Fruit fly (Drosophila melanogaster): ENCODE results near the gene pzg.

The pzg gene

dm6 chr3L:21239999-21240509 lies 45.8 kb upstream of the pzg start (continued):
- peak; percentile 75 for TF ChIP-seq Nf-YB (GFP tag; optimal IDR thresholded peaks at IDR 0.05)
- TF ChIP-seq zf30C (GFP tag; optimal IDR thresholded peaks at IDR 0.05): no peak
- TF ChIP-seq CG15601 (tag; optimal IDR thresholded peaks at IDR 0.05): no peak
- TF ChIP-seq her (GFP tag; optimal IDR thresholded peaks at IDR 0.05): peak; percentile 13
- TF ChIP-seq Awh (GFP tag; IDR thresholded peaks at IDR 0.05): peak; percentile 36; the same call in 1 of the 2 replicates
- TF ChIP-seq Adf1 (GFP tag; IDR thresholded peaks at IDR 0.05): peak; percentile 100
- peak; percentile 17; the same call in 1 of the 2 replicates for TF ChIP-seq stc (GFP tag; IDR thresholded peaks at IDR 0.05)
- TF ChIP-seq fru (optimal IDR thresholded peaks at IDR 0.05): no peak
- no peak for TF ChIP-seq Mrtf (GFP tag; IDR thresholded peaks at IDR 0.05)
- TF ChIP-seq CG12769 (tag; optimal IDR thresholded peaks at IDR 0.05): peak; percentile 60
- 0 out of 3 replicates have a peak, but pooled peaks have one; percentile 7 for TF ChIP-seq CG11695 (GFP tag; IDR thresholded peaks at IDR 0.05)
- no peak for TF ChIP-seq CG4424 (GFP tag; optimal IDR thresholded peaks at IDR 0.05)
- no peak for TF ChIP-seq hkb (optimal IDR thresholded peaks at IDR 0.05)
- TF ChIP-seq hkb (GFP tag; IDR thresholded peaks at IDR 0.05): peak; percentile 40; the same call in 1 of the 2 replicates
- peak; percentile 3 for TF ChIP-seq Asciz (GFP tag; optimal IDR thresholded peaks at IDR 0.05)
- no peak for TF ChIP-seq Taf1 (GFP tag; IDR thresholded peaks at IDR 0.05)
- peak; percentile 25 for TF ChIP-seq odd (GFP tag; optimal IDR thresholded peaks at IDR 0.05)
- peak; percentile 29 for TF ChIP-seq CG2875 (GFP tag; optimal IDR thresholded peaks at IDR 0.05)
- TF ChIP-seq CG1024 (GFP tag; IDR thresholded peaks at IDR 0.05): no peak
- peak; percentile 33; the same call in 1 of the 2 replicates for TF ChIP-seq Drgx (GFP tag; IDR thresholded peaks at IDR 0.05)
- TF ChIP-seq CG13287 (GFP tag; IDR thresholded peaks at IDR 0.05; ENCODE audit: partially characterized antibody): peak; percentile 71
- TF ChIP-seq Vsx1 (GFP tag; optimal IDR thresholded peaks at IDR 0.05): peak; percentile 5
- TF ChIP-seq CG14014 (GFP tag; IDR thresholded peaks at IDR 0.05): peak; percentile 10; the same call in 1 of the 2 replicates
- TF ChIP-seq HLH54F (GFP tag; optimal IDR thresholded peaks at IDR 0.05): no peak
- peak; percentile 38 for TF ChIP-seq dmrt99B (tag; optimal IDR thresholded peaks at IDR 0.05)
- no peak for TF ChIP-seq CG17802 (tag; optimal IDR thresholded peaks at IDR 0.05)
- no peak for TF ChIP-seq ERR (GFP tag; optimal IDR thresholded peaks at IDR 0.05)
- peak; percentile 73 for TF ChIP-seq CG42726 (GFP tag; IDR thresholded peaks at IDR 0.05; ENCODE audit: partially characterized antibody)
- peak; percentile 27; the same call in 1 of the 2 replicates for TF ChIP-seq hbn (GFP tag; IDR thresholded peaks at IDR 0.05; ENCODE audit: partially characterized antibody)
- no peak for TF ChIP-seq CG4854 (GFP tag; optimal IDR thresholded peaks at IDR 0.05)
- peak; percentile 57 for TF ChIP-seq CG11504 (tag; optimal IDR thresholded peaks at IDR 0.05)
- peak; percentile 57 for TF ChIP-seq MTF-1 (GFP tag; optimal IDR thresholded peaks at IDR 0.05; ENCODE audit: borderline replicate concordance)
- TF ChIP-seq kni (GFP tag; optimal IDR thresholded peaks at IDR 0.05): no peak
- peak in 1 of 3 experiments; percentile 27 for TF ChIP-seq Stat92E (GFP tag; optimal IDR thresholded peaks at IDR 0.05)
- TF ChIP-seq CG12071 (GFP tag; optimal IDR thresholded peaks at IDR 0.05): peak; percentile 41
- no peak for TF ChIP-seq CG2202 (tag; optimal IDR thresholded peaks at IDR 0.05)
- TF ChIP-seq dan (GFP tag; IDR thresholded peaks at IDR 0.05): no peak
- peak; percentile 46; the same call in 1 of the 2 replicates for TF ChIP-seq CG32532 (GFP tag; IDR thresholded peaks at IDR 0.05)
- peak; percentile 43 for TF ChIP-seq CG1832 (GFP tag; optimal IDR thresholded peaks at IDR 0.05)
- TF ChIP-seq Bteb2 (GFP tag; optimal IDR thresholded peaks at IDR 0.05): no peak
- peak; percentile 56 for TF ChIP-seq scrt (GFP tag; optimal IDR thresholded peaks at IDR 0.05)
- TF ChIP-seq yki (optimal IDR thresholded peaks at IDR 0.05): peak; percentile 27

Data from whole organism, embryonic.